Fruit fly (Drosophila melanogaster): ENCODE results near the gene CG10479.

CG10479 gene

DNA sequence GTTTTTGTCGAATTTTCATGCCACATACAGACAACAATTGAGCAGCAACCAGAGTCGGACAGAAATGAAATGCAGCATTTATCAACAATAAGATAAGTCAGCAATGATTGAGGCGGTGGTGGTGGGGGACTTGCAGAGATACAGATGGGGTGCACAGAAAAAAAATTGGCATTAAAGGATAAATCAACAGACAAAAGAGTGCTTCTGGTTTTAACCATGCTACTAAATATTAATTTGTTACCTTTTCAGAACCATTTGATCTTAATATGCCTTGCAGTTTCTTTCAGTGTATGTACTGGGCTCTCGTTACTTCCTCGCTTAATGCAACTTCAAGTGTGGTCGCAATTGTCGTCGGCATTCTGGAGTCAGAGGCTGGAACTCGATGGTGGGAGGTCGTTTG is 12.9 kb upstream of the CG10479 start (continued):
- TF ChIP-seq CG15073 (GFP tag; optimal IDR thresholded peaks at IDR 0.05) (no peak), ssp (GFP tag; IDR thresholded peaks at IDR 0.05) (peak; percentile 55), Hmx (GFP tag; optimal IDR thresholded peaks at IDR 0.05) (no peak), bbx (GFP tag; IDR thresholded peaks at IDR 0.05; ENCODE audit: partially characterized antibody) (no peak), CG16815 (GFP tag; optimal IDR thresholded peaks at IDR 0.05) (peak; percentile 33), CrebB (tag; optimal IDR thresholded peaks at IDR 0.05) (no peak), tup (GFP tag; optimal IDR thresholded peaks at IDR 0.05) (no peak), dm (GFP tag; optimal IDR thresholded peaks at IDR 0.05) (no peak), ems (GFP tag; optimal IDR thresholded peaks at IDR 0.05) (no peak), chif (GFP tag; optimal IDR thresholded peaks at IDR 0.05) (peak; percentile 31 to 60), Doc2 (GFP tag; IDR thresholded peaks at IDR 0.05) (no peak), CG9437 (GFP tag; optimal IDR thresholded peaks at IDR 0.05) (no peak), Lhr (GFP tag; optimal IDR thresholded peaks at IDR 0.05) (no peak), Awh (GFP tag; IDR thresholded peaks at IDR 0.05) (peak; percentile 68; the same call in 1 of the 2 replicates), Med (GFP tag) (peak; percentile 69), C15 (GFP tag; IDR thresholded peaks at IDR 0.05) (no peak), MTF-1 (GFP tag; optimal IDR thresholded peaks at IDR 0.05; ENCODE audit: borderline replicate concordance) (peak; percentile 38), CG2129 (GFP tag; IDR thresholded peaks at IDR 0.05; ENCODE audit: partially characterized antibody) (no peak), Ets97D (GFP tag; optimal IDR thresholded peaks at IDR 0.05) (no peak), B-H1 (GFP tag; IDR thresholded peaks at IDR 0.05) (no peak), ci (GFP tag; IDR thresholded peaks at IDR 0.05) (peak; percentile 82), B-H2 (GFP tag; optimal IDR thresholded peaks at IDR 0.05) (no peak), NFAT (GFP tag; IDR thresholded peaks at IDR 0.05) (no peak), ewg (GFP tag; optimal IDR thresholded peaks at IDR 0.05) (peak; percentile 11), Atf-2 (GFP tag; optimal IDR thresholded peaks at IDR 0.05) (peak; percentile 0), fd3F (GFP tag; optimal IDR thresholded peaks at IDR 0.05) (no peak), salm (tag; optimal IDR thresholded peaks at IDR 0.05) (no peak), Chrac-16 (GFP tag; optimal IDR thresholded peaks at IDR 0.05) (peak; percentile 17), Hey (tag; optimal IDR thresholded peaks at IDR 0.05) (no peak), ken (GFP tag; IDR thresholded peaks at IDR 0.05) (0 out of 3 replicates have a peak, but pooled peaks have one; percentile 23), CG15514 (GFP tag; optimal IDR thresholded peaks at IDR 0.05) (no peak), Ptx1 (GFP tag; IDR thresholded peaks at IDR 0.05) (peak; percentile 67), CG16779 (GFP tag; IDR thresholded peaks at IDR 0.05) (no peak), ac (GFP tag; optimal IDR thresholded peaks at IDR 0.05) (peak; percentile 28), CG1647 (GFP tag; optimal IDR thresholded peaks at IDR 0.05) (no peak), ap (GFP tag; IDR thresholded peaks at IDR 0.05) (peak; percentile 32; the same call in 1 of the 2 replicates), CG11560 (tag; IDR thresholded peaks at IDR 0.05) (no peak), gcm2 (GFP tag; optimal IDR thresholded peaks at IDR 0.05) (no peak), esg (GFP tag; conservative IDR thresholded peaks at IDR 0.05) (peak; percentile 23; the same call in 1 of the 2 replicates), HLH54F (GFP tag; optimal IDR thresholded peaks at IDR 0.05) (no peak), NC2α (GFP tag; optimal IDR thresholded peaks at IDR 0.05) (no peak), grn (GFP tag; optimal IDR thresholded peaks at IDR 0.05) (no peak), CG4282 (GFP tag; optimal IDR thresholded peaks at IDR 0.05) (no peak), ara (GFP tag; IDR thresholded peaks at IDR 0.05) (peak; percentile 84), Tbp (GFP tag; optimal IDR thresholded peaks at IDR 0.05) (no peak), peb (GFP tag; IDR thresholded peaks at IDR 0.05) (peak; percentile 18; the same call in 1 of the 2 replicates), tio (GFP tag; optimal IDR thresholded peaks at IDR 0.05) (no peak), sisA (GFP tag; IDR thresholded peaks at IDR 0.05) (peak; percentile 79), pan (optimal IDR thresholded peaks at IDR 0.05) (no peak), pan (GFP tag; optimal IDR thresholded peaks at IDR 0.05 in 1 of 2, IDR thresholded peaks at IDR 0.05 in 1 of 2) (peak in 1 of 2 experiments; percentile 75), CG9727 (GFP tag; optimal IDR thresholded peaks at IDR 0.05) (peak; percentile 74), CG12769 (tag; optimal IDR thresholded peaks at IDR 0.05) (no peak)

Measured in whole organism, embryonic.